Fruit fly (Drosophila melanogaster): ENCODE results near the gene CG15472.

dm6 chrX:4783775-4784174 is 13.8 kb upstream of the CG15472 start, which contains the start of gene CG6978:
- no peak for TF ChIP-seq CG31627 (GFP tag; optimal IDR thresholded peaks at IDR 0.05)
- no peak for TF ChIP-seq CG1621 (tag; optimal IDR thresholded peaks at IDR 0.05)
- no peak for TF ChIP-seq ss (GFP tag; optimal IDR thresholded peaks at IDR 0.05)
